Worm (Caenorhabditis elegans): ENCODE results near the gene hlh-15.

ce11 chrX:2369073-2369472, 44.1 kb downstream of the hlh-15 start:
- TF ChIP-seq ama-1 (optimal IDR thresholded peaks at IDR 0.05), result no peak
- TF ChIP-seq jun-1 (tag; optimal IDR thresholded peaks at IDR 0.05), result no peak
- TF ChIP-seq nhr-77 (tag; optimal IDR thresholded peaks at IDR 0.05), result no peak
- no peak for TF ChIP-seq lir-3 (tag; optimal IDR thresholded peaks at IDR 0.05)
- TF ChIP-seq mep-1 (tag; optimal IDR thresholded peaks at IDR 0.05), result no peak
- TF ChIP-seq unc-39 (tag; optimal IDR thresholded peaks at IDR 0.05), result no peak
- no peak for TF ChIP-seq ceh-32 (tag; optimal IDR thresholded peaks at IDR 0.05; ENCODE audit: poor library complexity)
- TF ChIP-seq snpc-4 (tag; optimal IDR thresholded peaks at IDR 0.05), result no peak
- no peak for TF ChIP-seq zfp-3 (GFP tag; conservative IDR thresholded peaks at IDR 0.05)
- TF ChIP-seq ceh-62 (tag; optimal IDR thresholded peaks at IDR 0.05), result no peak
- TF ChIP-seq nhr-76 (tag; optimal IDR thresholded peaks at IDR 0.05), result no peak
- no peak for TF ChIP-seq R02D3.7 (tag; optimal IDR thresholded peaks at IDR 0.05)
- TF ChIP-seq unc-62 (GFP tag; optimal IDR thresholded peaks at IDR 0.05 in 1 of 2), result no peak
- TF ChIP-seq unc-62 (tag; optimal IDR thresholded peaks at IDR 0.05), result no peak
- TF ChIP-seq dve-1 (tag; optimal IDR thresholded peaks at IDR 0.05; ENCODE audit: insufficient read depth), result peak; percentile 29

All from whole organism, L4 larva.